Fruit fly (Drosophila melanogaster) Kc167 (cell line): ENCODE results near the gene Nfs1.

Experiments used
- Myc ChIP-seq: fragments of >200 bp; optimal IDR thresholded peaks from 2 replicates; lab custom pipeline; 2017; ENCODE audit warnings: missing external identifiers
- Sin3A ChIP-seq: fragments of >200 bp; optimal IDR thresholded peaks from 2 replicates; lab custom pipeline; 2018; ENCODE audit warnings: missing external identifiers
- h ChIP-seq: fragments of >200 bp; optimal IDR thresholded peaks from 3 replicates; lab custom pipeline; 2018; ENCODE audit warnings: missing external identifiers
- insv ChIP-seq: fragments of >200 bp; optimal IDR thresholded peaks from 3 replicates; lab custom pipeline; 2018; ENCODE audit warnings: missing external identifiers
- psq ChIP-seq: fragments of >200 bp; optimal IDR thresholded peaks from 2 replicates; lab custom pipeline; 2017; ENCODE audit warnings: missing external identifiers
- ttk ChIP-seq: sonication (Bioruptor generic); optimal IDR thresholded peaks from 2 replicates; lab custom pipeline; 2017; ENCODE audit warnings: missing external identifiers

DNA sequence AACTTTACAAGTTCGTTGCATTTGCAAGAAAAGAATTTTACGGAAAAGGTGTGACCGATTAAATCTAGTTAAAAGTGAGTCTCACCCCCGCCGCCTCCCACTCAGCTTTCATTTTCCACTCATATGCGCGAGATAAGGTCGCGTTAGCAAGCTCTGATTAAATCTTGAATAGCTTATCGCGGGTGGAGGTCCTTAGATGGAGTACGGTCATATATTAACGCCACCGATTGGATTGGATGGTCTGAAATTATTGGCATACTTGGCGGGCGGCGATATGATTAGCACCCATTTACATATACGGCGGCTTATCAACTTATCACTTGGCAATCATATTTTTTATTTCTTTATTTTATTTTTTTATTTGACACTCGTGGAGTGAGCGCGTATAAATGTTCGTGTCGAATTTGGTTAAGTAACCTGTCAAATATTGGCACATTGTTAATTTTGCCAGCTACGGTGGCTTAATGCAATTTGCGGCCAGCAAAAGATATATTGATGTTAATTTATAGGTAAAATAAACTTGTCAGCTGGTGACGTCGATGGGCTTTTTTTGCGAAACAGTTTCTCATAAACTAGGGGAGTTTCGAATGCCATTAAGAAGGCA lies 30.2 kb downstream of the Nfs1 start:
- TF ChIP-seq psq (no peak), ttk (no peak), Sin3A (no peak), insv (lab: Kevin White, UChicago) (no peak), h (lab: Kevin White, UChicago) (no peak), Myc (lab: Kevin White, UChicago) (no peak)
